Worm (Caenorhabditis elegans) whole organism, early embryonic: ENCODE data around the gene H01G02.1.

Experiments used
- ama-1 ChIP-seq: fragments of 150-350 bp; optimal IDR thresholded peaks from 2 replicates; lab custom pipeline; 2014
- flt-1 ChIP-seq: fragments of 200-800 bp; sonication (Bioruptor generic); IDR thresholded peaks from 2 replicates; pipeline ENCODE4 v1.3.6; 2022; ENCODE audit warnings: missing genetic modification characterization, missing compliant biosample characterization
- hmg-4 ChIP-seq: fragments of 200-800 bp; sonication (Bioruptor generic); optimal IDR thresholded peaks from 2 replicates; lab custom pipeline; 2018; ENCODE audit warnings: mild to moderate bottlenecking, missing genetic modification characterization, missing compliant biosample characterization
- sea-1 ChIP-seq: fragments of 200-800 bp; sonication (Bioruptor generic); conservative IDR thresholded peaks from 2 replicates; pipeline ENCODE4 v1.3.6; 2022; ENCODE audit warnings: missing genetic modification characterization, missing compliant biosample characterization
- tbx-37 ChIP-seq: fragments of 200-800 bp; sonication (Bioruptor generic); conservative IDR thresholded peaks from 2 replicates; pipeline ENCODE4 v1.3.6; 2022; ENCODE audit warnings: missing genetic modification reagents, missing genetic modification characterization, missing compliant biosample characterization

ce11 chrIV:11842121-11842520 is 38.2 kb upstream of the H01G02.1 start, which contains the start of gene F38H4.3:
- TF ChIP-seq sea-1 (no peak), ama-1 (lab: Kevin White, UChicago) (no peak), tbx-37 (GFP tag; lab: Robert Waterston, UW) (no peak), flt-1 (GFP tag; lab: Robert Waterston, UW) (no peak), hmg-4 (no peak)
